Fruit fly (Drosophila melanogaster) whole organism, embryonic: Measurements from ENCODE around the gene CG16717.

Source experiments
- Adf1 ChIP-seq: fragments of 200-800 bp; sonication (Bioruptor generic); IDR thresholded peaks from 2 replicates; pipeline ENCODE4 v1.3.6; 2022; ENCODE audit warnings: missing biosample characterization, missing genetic modification characterization
- B-H1 ChIP-seq: fragments of 200-800 bp; sonication (Bioruptor generic); IDR thresholded peaks from 3 replicates; pipeline ENCODE4 v1.3.6; 2022; ENCODE audit warnings: missing biosample characterization, missing genetic modification characterization
- Bdp1 ChIP-seq: fragments of 200-800 bp; sonication (Bioruptor generic); optimal IDR thresholded peaks from 3 replicates; lab custom pipeline; 2016; ENCODE audit warnings: missing biosample characterization, missing genetic modification characterization
- CG12219 ChIP-seq: fragments of 200-800 bp; sonication (Bioruptor generic); optimal IDR thresholded peaks from 3 replicates; lab custom pipeline; 2018; ENCODE audit warnings: missing biosample characterization, mild to moderate bottlenecking, missing genetic modification characterization
- CG17328 ChIP-seq: fragments of 200-800 bp; sonication (Bioruptor generic); IDR thresholded peaks from 2 replicates; pipeline ENCODE4 v1.3.6; 2022; ENCODE audit warnings: missing biosample characterization, missing genetic modification characterization
- CG17568 ChIP-seq: fragments of 200-800 bp; sonication (Bioruptor generic); optimal IDR thresholded peaks from 2 replicates; lab custom pipeline; 2018; ENCODE audit warnings: missing biosample characterization, mild to moderate bottlenecking, missing genetic modification characterization, moderate library complexity
- CG18011 ChIP-seq: fragments of 200-800 bp; sonication (Bioruptor generic); optimal IDR thresholded peaks from 2 replicates; lab custom pipeline; 2017; ENCODE audit warnings: missing biosample characterization, missing genetic modification characterization, mild to moderate bottlenecking, moderate library complexity, missing genotype
- CG34224 ChIP-seq: fragments of 200-800 bp; sonication (Bioruptor generic); IDR thresholded peaks from 3 replicates; pipeline ENCODE4 v1.3.6; 2022; ENCODE audit warnings: missing biosample characterization, missing genetic modification characterization; ENCODE audit not compliant: partially characterized antibody
- CG34376 ChIP-seq: fragments of 200-800 bp; sonication (Bioruptor generic); optimal IDR thresholded peaks from 2 replicates; lab custom pipeline; 2018; ENCODE audit warnings: missing biosample characterization, mild to moderate bottlenecking, missing genetic modification characterization
- CG3847 ChIP-seq: fragments of 200-800 bp; sonication (Bioruptor generic); IDR thresholded peaks from 2 replicates; pipeline ENCODE4 v1.3.6; 2022; ENCODE audit warnings: missing biosample characterization, missing genetic modification characterization
- CG4360 ChIP-seq: fragments of 200-800 bp; sonication (Bioruptor generic); IDR thresholded peaks from 2 replicates; pipeline ENCODE4 v1.3.6; 2022; ENCODE audit warnings: missing biosample characterization, missing genetic modification characterization
- CG6272 ChIP-seq: fragments of 200-800 bp; sonication (Bioruptor generic); IDR thresholded peaks from 2 replicates; pipeline ENCODE4 v1.3.6; 2022; ENCODE audit warnings: missing biosample characterization, missing genetic modification characterization
- CG6683 ChIP-seq: fragments of 200-800 bp; sonication (Bioruptor generic); optimal IDR thresholded peaks from 2 replicates; lab custom pipeline; 2017; ENCODE audit warnings: missing biosample characterization, mild to moderate bottlenecking, missing genetic modification characterization, missing genetic modification reagents
- CG7987 ChIP-seq: fragments of 200-800 bp; sonication (Bioruptor generic); optimal IDR thresholded peaks from 2 replicates; lab custom pipeline; 2018; ENCODE audit warnings: missing biosample characterization, mild to moderate bottlenecking, missing genetic modification characterization, moderate library complexity
- CG9817 ChIP-seq: fragments of 200-800 bp; sonication (Bioruptor generic); optimal IDR thresholded peaks from 2 replicates; lab custom pipeline; 2018; ENCODE audit warnings: missing biosample characterization, mild to moderate bottlenecking, missing genetic modification characterization, moderate library complexity
- CkIIα-i1 ChIP-seq: fragments of 200-800 bp; sonication (Bioruptor generic); IDR thresholded peaks from 2 replicates; pipeline ENCODE4 v1.3.6; 2022; ENCODE audit warnings: missing biosample characterization, missing genetic modification characterization
- E2f2 ChIP-seq: fragments of 200-800 bp; sonication (Bioruptor generic); IDR thresholded peaks from 2 replicates; pipeline ENCODE4 v1.3.6; 2022; ENCODE audit warnings: missing biosample characterization, missing genetic modification characterization
- Hr78 ChIP-seq, 2 experiments: fragments of 200-800 bp in 1 of 2; fragments of >200 bp in 1 of 2; sonication (Bioruptor generic) in 1 of 2; optimal IDR thresholded peaks; 2 replicates each; lab custom pipeline; 2017 to 2019; ENCODE audit warnings: missing biosample characterization in 2 of 2, missing genetic modification characterization in 2 of 2, mild to moderate bottlenecking in 1 of 2, moderate library complexity in 1 of 2
- Lpt ChIP-seq: fragments of >200 bp; optimal IDR thresholded peaks from 2 replicates; lab custom pipeline; 2018; ENCODE audit warnings: missing biosample characterization, missing genetic modification characterization
- MBD-R2 ChIP-seq: fragments of 200-800 bp; sonication (Bioruptor generic); IDR thresholded peaks from 2 replicates; pipeline ENCODE4 v1.3.6; 2022; ENCODE audit warnings: missing biosample characterization, missing genetic modification characterization
- Max ChIP-seq: fragments of 200-800 bp; sonication (Bioruptor generic); optimal IDR thresholded peaks from 2 replicates; lab custom pipeline; 2016; ENCODE audit warnings: missing biosample characterization, mild to moderate bottlenecking, missing genetic modification characterization
- Mes4 ChIP-seq: fragments of 200-800 bp; sonication (Bioruptor generic); optimal IDR thresholded peaks from 2 replicates; lab custom pipeline; 2016; ENCODE audit warnings: missing biosample characterization, missing genetic modification characterization
- Nf-YB ChIP-seq: fragments of 200-800 bp; sonication (Bioruptor generic); optimal IDR thresholded peaks from 3 replicates; lab custom pipeline; 2019; ENCODE audit warnings: missing biosample characterization, mild to moderate bottlenecking, missing genetic modification characterization, moderate library complexity
- Opbp ChIP-seq: fragments of 200-800 bp; sonication (Bioruptor generic); IDR thresholded peaks from 3 replicates; pipeline ENCODE4 v1.3.6; 2022; ENCODE audit warnings: missing biosample characterization, missing genetic modification characterization; ENCODE audit not compliant: partially characterized antibody
- Pdp1 ChIP-seq, 2 experiments: fragments of 200-800 bp; sonication (Bioruptor generic); optimal IDR thresholded peaks; 3 replicates each; lab custom pipeline; 2016; ENCODE audit warnings: missing biosample characterization in 2 of 2, missing genetic modification characterization in 2 of 2, mild to moderate bottlenecking in 1 of 2, moderate library complexity in 1 of 2
- Ravus ChIP-seq: fragments of 200-800 bp; sonication (Bioruptor generic); IDR thresholded peaks from 2 replicates; pipeline ENCODE4 v1.3.6; 2022; ENCODE audit warnings: missing biosample characterization, missing genetic modification characterization
- Spps ChIP-seq: fragments of 200-800 bp; sonication (Bioruptor generic); optimal IDR thresholded peaks from 2 replicates; lab custom pipeline; 2018; ENCODE audit warnings: missing biosample characterization, mild to moderate bottlenecking, missing genetic modification characterization
- Trl ChIP-seq, 3 experiments: fragments of >200 bp in 2 of 3; fragments of 200-800 bp in 1 of 3; sonication (Bioruptor generic) in 1 of 3; optimal IDR thresholded peaks; 2 replicates in 1 of 3; 3 replicates in 2 of 3; lab custom pipeline; 2016 to 2017; ENCODE audit warnings: missing biosample characterization in 1 of 3, missing genetic modification characterization in 1 of 3
- bigmax ChIP-seq: fragments of 200-800 bp; sonication (Bioruptor generic); optimal IDR thresholded peaks from 2 replicates; lab custom pipeline; 2018; ENCODE audit warnings: missing biosample characterization, mild to moderate bottlenecking, missing genetic modification characterization
- dan ChIP-seq: fragments of 200-800 bp; sonication (Bioruptor generic); IDR thresholded peaks from 2 replicates; pipeline ENCODE4 v1.3.6; 2022; ENCODE audit warnings: missing biosample characterization, missing genetic modification characterization
- esg ChIP-seq: fragments of 200-800 bp; sonication (Bioruptor generic); conservative IDR thresholded peaks from 2 replicates; pipeline ENCODE4 v1.3.6; 2022; ENCODE audit warnings: missing biosample characterization, missing genetic modification characterization
- grn ChIP-seq: fragments of 200-800 bp; sonication (Bioruptor generic); optimal IDR thresholded peaks from 3 replicates; lab custom pipeline; 2017; ENCODE audit warnings: missing biosample characterization, missing genetic modification characterization
- hbn ChIP-seq: fragments of 200-800 bp; sonication (Bioruptor generic); IDR thresholded peaks from 2 replicates; pipeline ENCODE4 v1.3.6; 2022; ENCODE audit warnings: missing biosample characterization, missing genetic modification characterization; ENCODE audit not compliant: partially characterized antibody
- jing ChIP-seq: fragments of 200-800 bp; sonication (Bioruptor generic); optimal IDR thresholded peaks from 2 replicates; lab custom pipeline; 2018; ENCODE audit warnings: missing biosample characterization, mild to moderate bottlenecking, missing genetic modification characterization
- lov ChIP-seq, 2 experiments: fragments of 200-800 bp in 1 of 2; fragments of >200 bp in 1 of 2; sonication (Bioruptor generic) in 1 of 2; IDR thresholded peaks in 1 of 2; optimal IDR thresholded peaks in 1 of 2; 2 replicates in 1 of 2; 3 replicates in 1 of 2; pipeline versions ENCODE4 v1.3.6 to Lab custom; 2017 to 2022; ENCODE audit warnings: missing biosample characterization in 1 of 2, missing genetic modification characterization in 1 of 2
- nau ChIP-seq: fragments of 200-800 bp; sonication (Bioruptor generic); optimal IDR thresholded peaks from 3 replicates; lab custom pipeline; 2017; ENCODE audit warnings: missing biosample characterization, mild to moderate bottlenecking, missing genetic modification characterization, missing genetic modification reagents
- nom ChIP-seq: fragments of 200-800 bp; sonication (Bioruptor generic); optimal IDR thresholded peaks from 2 replicates; lab custom pipeline; 2017; ENCODE audit warnings: missing biosample characterization, missing genetic modification characterization, mild to moderate bottlenecking, moderate library complexity, missing genetic modification reagents
- pros ChIP-seq: fragments of 200-800 bp; sonication (Bioruptor generic); optimal IDR thresholded peaks from 3 replicates; lab custom pipeline; 2019; ENCODE audit warnings: missing biosample characterization, mild to moderate bottlenecking, missing genetic modification characterization, moderate library complexity
- salm ChIP-seq: fragments of 200-800 bp; sonication (Bioruptor generic); optimal IDR thresholded peaks from 2 replicates; lab custom pipeline; 2018; ENCODE audit warnings: missing biosample characterization, mild to moderate bottlenecking, missing genetic modification characterization
- sna ChIP-seq: fragments of 200-800 bp; sonication (Bioruptor generic); IDR thresholded peaks from 2 replicates; pipeline ENCODE4 v1.3.6; 2022; ENCODE audit warnings: missing biosample characterization, missing genetic modification characterization; ENCODE audit not compliant: partially characterized antibody
- sr ChIP-seq: fragments of 200-800 bp; sonication (Bioruptor generic); IDR thresholded peaks from 3 replicates; pipeline ENCODE4 v1.3.6; 2022; ENCODE audit warnings: missing biosample characterization, missing genetic modification characterization
- sug ChIP-seq: fragments of 200-800 bp; optimal IDR thresholded peaks from 2 replicates; lab custom pipeline; 2019; ENCODE audit warnings: missing biosample characterization, mild to moderate bottlenecking, missing genetic modification characterization, moderate library complexity
- tna ChIP-seq: fragments of 200-800 bp; sonication (Bioruptor generic); IDR thresholded peaks from 2 replicates; pipeline ENCODE4 v1.3.6; 2022; ENCODE audit warnings: missing biosample characterization, missing genetic modification characterization; ENCODE audit not compliant: partially characterized antibody
- unc-4 ChIP-seq: fragments of 200-800 bp; sonication (Bioruptor generic); IDR thresholded peaks from 2 replicates; pipeline ENCODE4 v1.3.6; 2022; ENCODE audit warnings: missing biosample characterization, missing genetic modification characterization; ENCODE audit not compliant: partially characterized antibody
- yki ChIP-seq: fragments of >200 bp; optimal IDR thresholded peaks from 3 replicates; lab custom pipeline; 2018
- z ChIP-seq: fragments of 200-800 bp; sonication (Bioruptor generic); IDR thresholded peaks from 3 replicates; pipeline ENCODE4 v1.3.6; 2022; ENCODE audit warnings: missing biosample characterization, missing genetic modification characterization
- zen2 ChIP-seq: fragments of 200-800 bp; sonication (Bioruptor generic); IDR thresholded peaks from 3 replicates; pipeline ENCODE4 v1.3.6; 2022; ENCODE audit warnings: missing biosample characterization, missing genetic modification characterization; ENCODE audit not compliant: partially characterized antibody

CG16717 gene

dm6 chr3L:9692234-9692891, 13.4 kb downstream of the CG16717 start (continued):
- TF ChIP-seq zen2 (GFP tag; lab: Robert Waterston, UW) (peak; percentile 84), tna (peak; percentile 27; the same call in 1 of the 2 replicates), nom (peak; percentile 20), pros (no peak), jing (no peak), Adf1 (GFP tag; lab: Robert Waterston, UW) (peak; percentile 95), Nf-YB (GFP tag; lab: Kevin White, UChicago) (no peak), Spps (tag; lab: Kevin White, UChicago) (no peak), salm (tag; lab: Kevin White, UChicago) (peak; percentile 42), CG6683 (GFP tag; lab: Kevin White, UChicago) (no peak), CG18011 (GFP tag; lab: Kevin White, UChicago) (peak; percentile 66), CkIIα-i1 (GFP tag; lab: Robert Waterston, UW) (no peak), unc-4 (no peak; the same call in none of the 2 replicates), dan (GFP tag; lab: Robert Waterston, UW) (no peak), Pdp1 (GFP tag; optimal IDR thresholded peaks at IDR 0.05; lab: Kevin White, UChicago) (peak in 1 of 2 experiments; percentile 23), CG34376 (GFP tag; lab: Kevin White, UChicago) (peak; percentile 20), MBD-R2 (GFP tag; lab: Robert Waterston, UW) (no peak), grn (GFP tag; lab: Kevin White, UChicago) (peak; percentile 75), Bdp1 (GFP tag; lab: Kevin White, UChicago) (no peak), Hr78 (GFP tag; optimal IDR thresholded peaks at IDR 0.05; lab: Kevin White, UChicago) (peak in 1 of 2 experiments; percentile 82), sr (GFP tag; lab: Robert Waterston, UW) (peak; percentile 96), Mes4 (GFP tag; lab: Kevin White, UChicago) (no peak), bigmax (GFP tag; lab: Kevin White, UChicago) (peak; percentile 10), Opbp (GFP tag; lab: Robert Waterston, UW) (no peak), B-H1 (GFP tag; lab: Robert Waterston, UW) (no peak), Max (GFP tag; lab: Kevin White, UChicago) (no peak), hbn (GFP tag; lab: Robert Waterston, UW) (peak; percentile 64), CG17328 (GFP tag; lab: Robert Waterston, UW) (no peak), lov (optimal IDR thresholded peaks at IDR 0.05; lab: Kevin White, UChicago) (no peak), lov (GFP tag; IDR thresholded peaks at IDR 0.05; lab: Robert Waterston, UW) (0 out of 3 replicates have a peak, but pooled peaks have one; percentile 24), nau (no peak), sna (peak; percentile 77), CG12219 (GFP tag; lab: Kevin White, UChicago) (peak; percentile 14), CG4360 (peak; percentile 98), sug (peak; percentile 99), esg (no peak), z (GFP tag; lab: Robert Waterston, UW) (0 out of 3 replicates have a peak, but pooled peaks have one; percentile 33), CG17568 (peak; percentile 45), CG9817 (tag; lab: Kevin White, UChicago) (no peak), E2f2 (no peak), CG6272 (GFP tag; lab: Robert Waterston, UW) (no peak), CG34224 (GFP tag; lab: Robert Waterston, UW) (peak; percentile 73), Ravus (GFP tag; lab: Robert Waterston, UW) (no peak), yki (lab: Kevin White, UChicago) (peak; percentile 95), CG7987 (peak; percentile 0), Lpt (no peak), Trl (optimal IDR thresholded peaks at IDR 0.05; lab: Kevin White, UChicago) (peak; percentile 98 to 100), Trl (GFP tag; optimal IDR thresholded peaks at IDR 0.05; lab: Kevin White, UChicago) (no peak), CG3847 (GFP tag; lab: Robert Waterston, UW) (no peak)
